Fruit fly (Drosophila melanogaster) whole organism, embryonic: ENCODE data around the gene Gart.

Source experiments
- BEAF-32 ChIP-seq: fragments of 200-800 bp; sonication (Bioruptor generic); optimal IDR thresholded peaks from 3 replicates; lab custom pipeline; 2017; ENCODE audit warnings: missing biosample characterization, missing genetic modification characterization, mild to moderate bottlenecking, moderate library complexity, missing genetic modification reagents
- Bgb ChIP-seq: fragments of 200-800 bp; sonication (Bioruptor generic); IDR thresholded peaks from 2 replicates; pipeline ENCODE4 v1.3.6; 2022; ENCODE audit warnings: missing biosample characterization, missing genetic modification characterization; ENCODE audit not compliant: partially characterized antibody
- CG10654 ChIP-seq: fragments of 200-800 bp; sonication (Bioruptor generic); optimal IDR thresholded peaks from 2 replicates; lab custom pipeline; 2016; ENCODE audit warnings: missing biosample characterization, missing genetic modification characterization
- CG10979 ChIP-seq: fragments of 200-800 bp; sonication (Bioruptor generic); optimal IDR thresholded peaks from 2 replicates; lab custom pipeline; 2018; ENCODE audit warnings: missing biosample characterization, mild to moderate bottlenecking, missing genetic modification characterization, moderate library complexity
- CG11696 ChIP-seq: fragments of 200-800 bp; sonication (Bioruptor generic); IDR thresholded peaks from 2 replicates; pipeline ENCODE4 v1.3.6; 2022; ENCODE audit warnings: missing biosample characterization, missing genetic modification characterization
- CG12104 ChIP-seq: fragments of 200-800 bp; sonication (Bioruptor generic); optimal IDR thresholded peaks from 3 replicates; lab custom pipeline; 2016; ENCODE audit warnings: missing biosample characterization, missing genetic modification characterization
- CG12155 ChIP-seq: fragments of 200-800 bp; sonication (Bioruptor generic); optimal IDR thresholded peaks from 3 replicates; lab custom pipeline; 2016; ENCODE audit warnings: missing biosample characterization, missing genetic modification characterization
- CG15073 ChIP-seq: fragments of 200-800 bp; sonication (Bioruptor generic); optimal IDR thresholded peaks from 2 replicates; lab custom pipeline; 2016; ENCODE audit warnings: missing biosample characterization, missing genetic modification characterization
- CG15479 ChIP-seq: fragments of 200-800 bp; sonication (Bioruptor generic); optimal IDR thresholded peaks from 3 replicates; lab custom pipeline; 2019; ENCODE audit warnings: missing biosample characterization, mild to moderate bottlenecking, missing genetic modification characterization, moderate library complexity
- CG17612 ChIP-seq: fragments of 200-800 bp; sonication (Bioruptor generic); IDR thresholded peaks from 2 replicates; pipeline ENCODE4 v1.3.6; 2022; ENCODE audit warnings: missing biosample characterization, missing genetic modification characterization
- CG32772 ChIP-seq: fragments of 200-800 bp; sonication (Bioruptor generic); IDR thresholded peaks from 2 replicates; pipeline ENCODE4 v1.3.6; 2022; ENCODE audit warnings: missing biosample characterization, missing genetic modification characterization
- CG34376 ChIP-seq: fragments of 200-800 bp; sonication (Bioruptor generic); optimal IDR thresholded peaks from 2 replicates; lab custom pipeline; 2018; ENCODE audit warnings: missing biosample characterization, mild to moderate bottlenecking, missing genetic modification characterization
- CG3847 ChIP-seq: fragments of 200-800 bp; sonication (Bioruptor generic); IDR thresholded peaks from 2 replicates; pipeline ENCODE4 v1.3.6; 2022; ENCODE audit warnings: missing biosample characterization, missing genetic modification characterization
- CG4707 ChIP-seq: fragments of 200-800 bp; sonication (Bioruptor generic); optimal IDR thresholded peaks from 2 replicates; lab custom pipeline; 2018; ENCODE audit warnings: missing biosample characterization, mild to moderate bottlenecking, missing genetic modification characterization, moderate library complexity
- CG5180 ChIP-seq: fragments of 200-800 bp; sonication (Bioruptor generic); optimal IDR thresholded peaks from 3 replicates; lab custom pipeline; 2017; ENCODE audit warnings: missing biosample characterization, missing genetic modification characterization, mild to moderate bottlenecking, moderate library complexity, missing genetic modification reagents
- CG6854 ChIP-seq: fragments of 200-800 bp; sonication (Bioruptor generic); optimal IDR thresholded peaks from 3 replicates; lab custom pipeline; 2017; ENCODE audit warnings: missing biosample characterization, mild to moderate bottlenecking, missing genetic modification characterization
- CG8944 ChIP-seq: fragments of 200-800 bp; sonication (Bioruptor generic); optimal IDR thresholded peaks from 3 replicates; lab custom pipeline; 2016; ENCODE audit warnings: missing biosample characterization, missing genetic modification characterization
- CG9817 ChIP-seq: fragments of 200-800 bp; sonication (Bioruptor generic); optimal IDR thresholded peaks from 2 replicates; lab custom pipeline; 2018; ENCODE audit warnings: missing biosample characterization, mild to moderate bottlenecking, missing genetic modification characterization, moderate library complexity
- CG9876 ChIP-seq: fragments of 200-800 bp; sonication (Bioruptor generic); optimal IDR thresholded peaks from 2 replicates; lab custom pipeline; 2016; ENCODE audit warnings: missing biosample characterization, missing genetic modification characterization
- CrebB ChIP-seq: fragments of 200-800 bp; sonication (Bioruptor generic); optimal IDR thresholded peaks from 3 replicates; lab custom pipeline; 2018; ENCODE audit warnings: missing biosample characterization, mild to moderate bottlenecking, missing genetic modification characterization
- Deaf1 ChIP-seq: fragments of 200-800 bp; optimal IDR thresholded peaks from 3 replicates; lab custom pipeline; 2019; ENCODE audit warnings: missing biosample characterization, mild to moderate bottlenecking, missing genetic modification characterization, moderate library complexity
- Dek ChIP-seq: fragments of 200-800 bp; sonication (Bioruptor generic); optimal IDR thresholded peaks from 3 replicates; lab custom pipeline; 2019; ENCODE audit warnings: missing biosample characterization, mild to moderate bottlenecking, missing genetic modification characterization, moderate library complexity
- Dip3 ChIP-seq: fragments of 200-800 bp; sonication (Bioruptor generic); optimal IDR thresholded peaks from 3 replicates; lab custom pipeline; 2016; ENCODE audit warnings: missing biosample characterization, missing genetic modification characterization
- Gsc ChIP-seq: fragments of 200-800 bp; sonication (Bioruptor generic); IDR thresholded peaks from 2 replicates; pipeline ENCODE4 v1.3.6; 2022; ENCODE audit warnings: missing biosample characterization, missing genetic modification characterization
- PHDP ChIP-seq: fragments of 200-800 bp; sonication (Bioruptor generic); optimal IDR thresholded peaks from 3 replicates; lab custom pipeline; 2018; ENCODE audit warnings: missing biosample characterization, mild to moderate bottlenecking, missing genetic modification characterization, moderate library complexity
- aop ChIP-seq: fragments of 200-800 bp; sonication (Bioruptor generic); IDR thresholded peaks from 2 replicates; pipeline ENCODE4 v1.3.6; 2022; ENCODE audit warnings: missing biosample characterization, missing genetic modification characterization
- ase ChIP-seq: fragments of 200-800 bp; sonication (Bioruptor generic); IDR thresholded peaks from 3 replicates; pipeline ENCODE4 v1.3.6; 2022; ENCODE audit warnings: missing biosample characterization, missing genetic modification characterization
- chinmo ChIP-seq: fragments of 200-800 bp; sonication (Bioruptor generic); IDR thresholded peaks from 4 replicates; pipeline ENCODE4 v1.3.6; 2022; ENCODE audit warnings: missing biosample characterization, missing genetic modification characterization; ENCODE audit not compliant: partially characterized antibody
- ci ChIP-seq: fragments of 200-800 bp; sonication (Bioruptor generic); IDR thresholded peaks from 3 replicates; pipeline ENCODE4 v1.3.6; 2022; ENCODE audit warnings: missing biosample characterization, missing genetic modification characterization
- corto ChIP-seq: fragments of 200-800 bp; sonication (Bioruptor generic); optimal IDR thresholded peaks from 2 replicates; lab custom pipeline; 2016; ENCODE audit warnings: missing biosample characterization, mild to moderate bottlenecking, missing genetic modification characterization, moderate library complexity
- dati ChIP-seq: fragments of 200-800 bp; sonication (Bioruptor generic); IDR thresholded peaks from 2 replicates; pipeline ENCODE4 v1.3.6; 2022; ENCODE audit warnings: missing biosample characterization, missing genetic modification characterization
- ems ChIP-seq: fragments of 200-800 bp; sonication (Bioruptor generic); optimal IDR thresholded peaks from 3 replicates; lab custom pipeline; 2016; ENCODE audit warnings: missing biosample characterization, missing genetic modification characterization
- en ChIP-seq: fragments of 200-800 bp; sonication (Bioruptor generic); optimal IDR thresholded peaks from 2 replicates; lab custom pipeline; 2016; ENCODE audit warnings: missing biosample characterization, missing genetic modification characterization
- ftz-f1 ChIP-seq: fragments of 200-800 bp; sonication (Bioruptor generic); optimal IDR thresholded peaks from 2 replicates; lab custom pipeline; 2016; ENCODE audit warnings: missing biosample characterization, missing genetic modification characterization
- gro ChIP-seq: fragments of 200-800 bp; sonication (Bioruptor generic); optimal IDR thresholded peaks from 2 replicates; lab custom pipeline; 2016; ENCODE audit warnings: missing biosample characterization, missing genetic modification characterization
- h ChIP-seq: fragments of >200 bp; optimal IDR thresholded peaks from 2 replicates; lab custom pipeline; 2017
- hbn ChIP-seq: fragments of 200-800 bp; sonication (Bioruptor generic); IDR thresholded peaks from 2 replicates; pipeline ENCODE4 v1.3.6; 2022; ENCODE audit warnings: missing biosample characterization, missing genetic modification characterization; ENCODE audit not compliant: partially characterized antibody
- hkb ChIP-seq, 2 experiments: fragments of 200-800 bp in 1 of 2; fragments of >200 bp in 1 of 2; sonication (Bioruptor generic) in 1 of 2; IDR thresholded peaks in 1 of 2; optimal IDR thresholded peaks in 1 of 2; 2 replicates each; pipeline versions ENCODE4 v1.3.6 to Lab custom; 2017 to 2022; ENCODE audit warnings: missing biosample characterization in 1 of 2, missing genetic modification characterization in 1 of 2
- lov ChIP-seq, 2 experiments: fragments of 200-800 bp in 1 of 2; fragments of >200 bp in 1 of 2; sonication (Bioruptor generic) in 1 of 2; IDR thresholded peaks in 1 of 2; optimal IDR thresholded peaks in 1 of 2; 2 replicates in 1 of 2; 3 replicates in 1 of 2; pipeline versions ENCODE4 v1.3.6 to Lab custom; 2017 to 2022; ENCODE audit warnings: missing biosample characterization in 1 of 2, missing genetic modification characterization in 1 of 2
- org-1 ChIP-seq: fragments of 200-800 bp; sonication (Bioruptor generic); optimal IDR thresholded peaks from 2 replicates; lab custom pipeline; 2017; ENCODE audit warnings: missing biosample characterization, missing genetic modification characterization
- pan ChIP-seq, 4 experiments: fragments of >200 bp in 3 of 4; fragments of 200-800 bp in 1 of 4; sonication (Bioruptor generic) in 1 of 4; optimal IDR thresholded peaks in 3 of 4; IDR thresholded peaks in 1 of 4; 2 replicates each; pipeline versions ENCODE4 v1.3.6 to Lab custom; 2017 to 2022; ENCODE audit warnings: missing biosample characterization in 2 of 4, missing genetic modification characterization in 2 of 4, mixed read lengths in 1 of 4
- row ChIP-seq: fragments of 200-800 bp; sonication (Bioruptor generic); IDR thresholded peaks from 3 replicates; pipeline ENCODE4 v1.3.6; 2022; ENCODE audit warnings: missing biosample characterization, missing genetic modification characterization
- sd ChIP-seq: fragments of 200-800 bp; sonication (Bioruptor generic); optimal IDR thresholded peaks from 3 replicates; lab custom pipeline; 2018; ENCODE audit warnings: missing biosample characterization, mild to moderate bottlenecking, missing genetic modification characterization, moderate library complexity
- sisA ChIP-seq: fragments of 200-800 bp; sonication (Bioruptor generic); IDR thresholded peaks from 2 replicates; pipeline ENCODE4 v1.3.6; 2022; ENCODE audit warnings: missing biosample characterization, missing genetic modification characterization
- sr ChIP-seq: fragments of 200-800 bp; sonication (Bioruptor generic); IDR thresholded peaks from 3 replicates; pipeline ENCODE4 v1.3.6; 2022; ENCODE audit warnings: missing biosample characterization, missing genetic modification characterization
- stwl ChIP-seq: fragments of 200-800 bp; sonication (Bioruptor generic); optimal IDR thresholded peaks from 3 replicates; lab custom pipeline; 2018; ENCODE audit warnings: missing biosample characterization, mild to moderate bottlenecking, missing genetic modification characterization, moderate library complexity
- trem ChIP-seq: fragments of 200-800 bp; optimal IDR thresholded peaks from 3 replicates; lab custom pipeline; 2019; ENCODE audit warnings: missing biosample characterization, mild to moderate bottlenecking, missing genetic modification characterization, moderate library complexity
- wor ChIP-seq: fragments of 200-800 bp; sonication (Bioruptor generic); IDR thresholded peaks from 2 replicates; pipeline ENCODE4 v1.3.6; 2022; ENCODE audit warnings: missing biosample characterization, missing genetic modification characterization

The Gart gene

DNA sequence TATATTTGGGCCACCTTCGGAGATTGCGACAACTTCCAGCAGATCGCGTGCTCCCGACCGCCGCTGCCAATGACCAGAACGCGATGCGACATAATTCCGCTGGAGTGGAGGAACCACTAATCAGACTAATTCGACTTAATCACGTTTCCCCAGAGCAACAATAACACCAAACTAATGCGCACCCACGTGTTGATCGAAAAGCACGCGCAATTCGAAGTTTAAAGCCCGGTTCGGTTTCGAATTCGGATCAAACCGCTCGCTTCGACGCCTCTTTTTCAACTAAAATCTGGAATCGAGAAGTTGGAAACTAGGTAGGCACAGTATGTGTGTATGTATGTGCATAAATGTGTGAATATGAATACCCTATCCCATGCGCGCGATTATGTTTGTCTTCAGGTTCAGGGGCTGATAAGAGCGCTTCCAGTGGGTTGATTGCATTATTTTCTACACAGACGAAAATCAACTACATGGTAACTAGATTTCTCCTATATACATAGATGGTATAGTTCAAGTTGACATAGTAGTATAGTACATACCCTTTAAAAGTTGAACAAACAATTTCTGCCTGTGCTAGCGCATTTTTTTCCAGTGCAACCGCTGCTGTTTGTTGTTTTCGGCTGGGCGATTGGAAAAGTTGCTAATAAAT lies at the start of gene Gart (continued):
- TF ChIP-seq CG8944 (GFP tag; lab: Kevin White, UChicago) (peak; percentile 74), CG10979 (tag; lab: Kevin White, UChicago) (peak; percentile 54), gro (GFP tag; lab: Kevin White, UChicago) (peak; percentile 18), pan (optimal IDR thresholded peaks at IDR 0.05; lab: Kevin White, UChicago) (no peak), pan (GFP tag; optimal IDR thresholded peaks at IDR 0.05 in 1 of 2, IDR thresholded peaks at IDR 0.05 in 1 of 2) (peak in 1 of 2 experiments; percentile 28), CG17612 (no peak), CG9817 (no peak), aop (GFP tag; lab: Robert Waterston, UW) (no peak), BEAF-32 (no peak), hkb (optimal IDR thresholded peaks at IDR 0.05; lab: Kevin White, UChicago) (no peak), hkb (GFP tag; IDR thresholded peaks at IDR 0.05; lab: Robert Waterston, UW) (peak; percentile 60; the same call in 1 of the 2 replicates), ase (GFP tag; lab: Robert Waterston, UW) (no peak), CrebB (peak; percentile 59), CG3847 (peak; percentile 62), Bgb (GFP tag; lab: Robert Waterston, UW) (no peak; the same call in 1 of the 2 replicates), corto (GFP tag; lab: Kevin White, UChicago) (peak; percentile 70), Deaf1 (tag; lab: Kevin White, UChicago) (peak; percentile 42), CG4707 (GFP tag; lab: Kevin White, UChicago) (no peak), org-1 (GFP tag; lab: Kevin White, UChicago) (peak; percentile 76), trem (tag; lab: Kevin White, UChicago) (no peak), dati (GFP tag; lab: Robert Waterston, UW) (no peak), sd (peak; percentile 49), Dip3 (GFP tag; lab: Kevin White, UChicago) (peak; percentile 36), CG5180 (no peak), en (no peak), lov (optimal IDR thresholded peaks at IDR 0.05; lab: Kevin White, UChicago) (no peak), lov (GFP tag; IDR thresholded peaks at IDR 0.05; lab: Robert Waterston, UW) (no peak), ftz-f1 (GFP tag; lab: Kevin White, UChicago) (peak; percentile 18), CG12155 (GFP tag; lab: Kevin White, UChicago) (peak; percentile 60), h (lab: Kevin White, UChicago) (no peak), Gsc (GFP tag; lab: Robert Waterston, UW) (no peak), CG10654 (no peak), CG6854 (GFP tag; lab: Kevin White, UChicago) (no peak), sisA (GFP tag; lab: Robert Waterston, UW) (peak; percentile 34; the same call in 1 of the 2 replicates), Dek (peak; percentile 57), ci (GFP tag; lab: Robert Waterston, UW) (peak; percentile 79), wor (GFP tag; lab: Robert Waterston, UW) (no peak; the same call in 1 of the 2 replicates), CG32772 (GFP tag; lab: Robert Waterston, UW) (no peak), sr (GFP tag; lab: Robert Waterston, UW) (no peak), row (GFP tag; lab: Robert Waterston, UW) (peak; percentile 86), CG12104 (peak; percentile 26), hbn (GFP tag; lab: Robert Waterston, UW) (no peak), CG9876 (GFP tag; lab: Kevin White, UChicago) (peak; percentile 59), PHDP (peak; percentile 71), chinmo (GFP tag; lab: Robert Waterston, UW) (peak; percentile 75; the same call in 2 of the 4 replicates), CG15479 (GFP tag; lab: Kevin White, UChicago) (peak; percentile 20), CG15073 (peak; percentile 2), CG11696 (GFP tag; lab: Robert Waterston, UW) (no peak), CG34376 (peak; percentile 62), stwl (no peak), ems (GFP tag; lab: Kevin White, UChicago) (peak; percentile 22)
